Fruit fly (Drosophila melanogaster): ENCODE data around the gene mRpL11.

The mRpL11 gene

dm6 chr3R:14558383-14558883 is 46.8 kb downstream of the mRpL11 start (continued):
- TF ChIP-seq CG3919 (GFP tag; optimal IDR thresholded peaks at IDR 0.05) (peak; percentile 67), achi (GFP tag; optimal IDR thresholded peaks at IDR 0.05) (peak; percentile 67), pdm3 (GFP tag; optimal IDR thresholded peaks at IDR 0.05) (peak; percentile 79), CG7368 (GFP tag; optimal IDR thresholded peaks at IDR 0.05) (peak; percentile 34), CG1621 (tag; optimal IDR thresholded peaks at IDR 0.05) (peak; percentile 52), Ets21C (GFP tag; optimal IDR thresholded peaks at IDR 0.05) (peak; percentile 15), Lpt (GFP tag; optimal IDR thresholded peaks at IDR 0.05) (peak; percentile 77), CG10631 (GFP tag; optimal IDR thresholded peaks at IDR 0.05) (peak; percentile 61), CG11902 (GFP tag; optimal IDR thresholded peaks at IDR 0.05) (no peak), net (GFP tag; optimal IDR thresholded peaks at IDR 0.05) (peak; percentile 66), Blimp-1 (GFP tag; optimal IDR thresholded peaks at IDR 0.05) (no peak), CG15336 (GFP tag; IDR thresholded peaks at IDR 0.05) (peak; percentile 88), topi (GFP tag; optimal IDR thresholded peaks at IDR 0.05) (peak; percentile 61), dsx (GFP tag; optimal IDR thresholded peaks at IDR 0.05; ENCODE audit: poor library complexity, severe bottlenecking) (peak; percentile 67), Hr38 (GFP tag; optimal IDR thresholded peaks at IDR 0.05) (no peak), Ets96B (tag; optimal IDR thresholded peaks at IDR 0.05) (peak; percentile 73), Sox15 (GFP tag; optimal IDR thresholded peaks at IDR 0.05) (peak; percentile 32), eg (GFP tag; IDR thresholded peaks at IDR 0.05) (peak; percentile 81), Sox14 (GFP tag; optimal IDR thresholded peaks at IDR 0.05) (peak; percentile 72), CG6163 (GFP tag; IDR thresholded peaks at IDR 0.05) (peak; percentile 76; the same call in 2 of the 3 replicates), CG31627 (GFP tag; optimal IDR thresholded peaks at IDR 0.05) (peak; percentile 48), Hr4 (GFP tag; optimal IDR thresholded peaks at IDR 0.05) (peak; percentile 92), ss (GFP tag; optimal IDR thresholded peaks at IDR 0.05) (peak in 1 of 2 experiments; percentile 69)

- no peak for TF ChIP-seq dac (GFP tag; optimal IDR thresholded peaks at IDR 0.05)
- no peak for TF ChIP-seq ss (GFP tag; optimal IDR thresholded peaks at IDR 0.05)
- no peak for TF ChIP-seq net (GFP tag; optimal IDR thresholded peaks at IDR 0.05)
- TF ChIP-seq fd85E (GFP tag; optimal IDR thresholded peaks at IDR 0.05), result no peak
- no peak for TF ChIP-seq CG6792 (GFP tag; optimal IDR thresholded peaks at IDR 0.05)
- TF ChIP-seq CG8119 (GFP tag; IDR thresholded peaks at IDR 0.05), result no peak
- no peak for TF ChIP-seq CG8319 (GFP tag; optimal IDR thresholded peaks at IDR 0.05)
- no peak for TF ChIP-seq achi (GFP tag; optimal IDR thresholded peaks at IDR 0.05)
- TF ChIP-seq acj6 (GFP tag; optimal IDR thresholded peaks at IDR 0.05), result no peak
Measured at dm6 chr3R:14559954-14560353, 48.3 kb downstream of the mRpL11 start, which contains the start of gene CG14854. CG14854 (minus strand) TSS chr3R:14560054.

dm6 chr3R:14560635-14561034 is 49.0 kb downstream of the mRpL11 start, which contains the start of gene Jig:
Jig (plus strand) TSS chr3R:14560935.
- TF ChIP-seq achi (GFP tag; optimal IDR thresholded peaks at IDR 0.05) (no peak), Sox15 (GFP tag; optimal IDR thresholded peaks at IDR 0.05) (no peak), CG3032 (tag; optimal IDR thresholded peaks at IDR 0.05) (no peak), Sox14 (GFP tag; optimal IDR thresholded peaks at IDR 0.05) (no peak), CG6808 (GFP tag; optimal IDR thresholded peaks at IDR 0.05) (no peak), CG7368 (GFP tag; optimal IDR thresholded peaks at IDR 0.05) (no peak), eg (GFP tag; IDR thresholded peaks at IDR 0.05) (no peak), lz (GFP tag; optimal IDR thresholded peaks at IDR 0.05) (no peak), acj6 (GFP tag; optimal IDR thresholded peaks at IDR 0.05) (no peak), Eip75B (GFP tag; optimal IDR thresholded peaks at IDR 0.05) (no peak)

dm6 chr3R:14562040-14562439 is 50.4 kb downstream of the mRpL11 start, which contains the start of gene CG14851:
CG14851 (plus strand) TSS chr3R:14562340.
- no peak for TF ChIP-seq CG10669 (GFP tag; optimal IDR thresholded peaks at IDR 0.05)
- TF ChIP-seq fd85E (GFP tag; optimal IDR thresholded peaks at IDR 0.05), result no peak
- no peak for TF ChIP-seq CG4318 (GFP tag; optimal IDR thresholded peaks at IDR 0.05)
- no peak for TF ChIP-seq ss (GFP tag; optimal IDR thresholded peaks at IDR 0.05)
- TF ChIP-seq CG32006 (GFP tag; optimal IDR thresholded peaks at IDR 0.05), result no peak
- no peak for TF ChIP-seq Sox14 (GFP tag; optimal IDR thresholded peaks at IDR 0.05)
- no peak for TF ChIP-seq CG6276 (GFP tag; optimal IDR thresholded peaks at IDR 0.05)
- no peak for TF ChIP-seq Hr4 (GFP tag; optimal IDR thresholded peaks at IDR 0.05)
- TF ChIP-seq OdsH (GFP tag; optimal IDR thresholded peaks at IDR 0.05), result no peak
- TF ChIP-seq net (GFP tag; optimal IDR thresholded peaks at IDR 0.05), result no peak
- no peak for TF ChIP-seq Ets21C (GFP tag; optimal IDR thresholded peaks at IDR 0.05)
- TF ChIP-seq Eip78C (GFP tag), result no peak
- no peak for TF ChIP-seq CG6854 (GFP tag; optimal IDR thresholded peaks at IDR 0.05)
- TF ChIP-seq Gug (GFP tag; IDR thresholded peaks at IDR 0.05), result no peak
- no peak for TF ChIP-seq fkh (GFP tag; optimal IDR thresholded peaks at IDR 0.05)
- no peak for TF ChIP-seq CG6792 (GFP tag; optimal IDR thresholded peaks at IDR 0.05)
- no peak for TF ChIP-seq Sox15 (GFP tag; optimal IDR thresholded peaks at IDR 0.05)
- no peak for TF ChIP-seq dac (GFP tag; optimal IDR thresholded peaks at IDR 0.05)
- no peak for TF ChIP-seq acj6 (GFP tag; optimal IDR thresholded peaks at IDR 0.05)

All from whole organism, prepupa.